Fruit fly (Drosophila melanogaster) whole organism, pupa: Measurements from ENCODE around the gene Gas41.

Experiments used
- CG10348 ChIP-seq: fragments of 200-800 bp; sonication (Bioruptor generic); IDR thresholded peaks from 2 replicates; pipeline ENCODE4 v1.3.6; 2022; ENCODE audit warnings: missing biosample characterization, missing genetic modification characterization
- CG13204 ChIP-seq: fragments of 200-800 bp; sonication (Bioruptor generic); optimal IDR thresholded peaks from 2 replicates; lab custom pipeline; 2018; ENCODE audit warnings: missing biosample characterization, mild to moderate bottlenecking, missing genetic modification characterization, moderate library complexity
- CG14655 ChIP-seq: fragments of 200-800 bp; sonication (Bioruptor generic); optimal IDR thresholded peaks from 3 replicates; lab custom pipeline; 2017; ENCODE audit warnings: mild to moderate bottlenecking, missing biosample characterization, missing genetic modification reagents, missing genetic modification characterization
- CG32121 ChIP-seq: fragments of 200-800 bp; sonication (Bioruptor generic); IDR thresholded peaks from 2 replicates; pipeline ENCODE4 v1.3.6; 2022; ENCODE audit warnings: missing biosample characterization, missing genetic modification characterization
- CG4496 ChIP-seq: fragments of 200-800 bp; sonication (Bioruptor generic); IDR thresholded peaks from 3 replicates; pipeline ENCODE4 v1.3.6; 2022; ENCODE audit warnings: missing biosample characterization, missing genetic modification characterization
- CG9948 ChIP-seq: fragments of 200-800 bp; sonication (Bioruptor generic); optimal IDR thresholded peaks from 2 replicates; lab custom pipeline; 2018; ENCODE audit warnings: missing biosample characterization, mild to moderate bottlenecking, missing genetic modification characterization, moderate library complexity
- D1 ChIP-seq: fragments of 200-800 bp; sonication (Bioruptor generic); optimal IDR thresholded peaks from 2 replicates; lab custom pipeline; 2018; ENCODE audit warnings: missing biosample characterization, mild to moderate bottlenecking, missing genetic modification characterization, moderate library complexity
- Snoo ChIP-seq: fragments of 200-800 bp; sonication (Bioruptor generic); optimal IDR thresholded peaks from 3 replicates; lab custom pipeline; 2017; ENCODE audit warnings: missing biosample characterization, mild to moderate bottlenecking, missing genetic modification characterization, inconsistent platforms
- rn ChIP-seq: fragments of 200-800 bp; sonication (Bioruptor generic); IDR thresholded peaks from 2 replicates; pipeline ENCODE4 v1.3.6; 2022; ENCODE audit warnings: missing biosample characterization, missing genetic modification characterization

DNA sequence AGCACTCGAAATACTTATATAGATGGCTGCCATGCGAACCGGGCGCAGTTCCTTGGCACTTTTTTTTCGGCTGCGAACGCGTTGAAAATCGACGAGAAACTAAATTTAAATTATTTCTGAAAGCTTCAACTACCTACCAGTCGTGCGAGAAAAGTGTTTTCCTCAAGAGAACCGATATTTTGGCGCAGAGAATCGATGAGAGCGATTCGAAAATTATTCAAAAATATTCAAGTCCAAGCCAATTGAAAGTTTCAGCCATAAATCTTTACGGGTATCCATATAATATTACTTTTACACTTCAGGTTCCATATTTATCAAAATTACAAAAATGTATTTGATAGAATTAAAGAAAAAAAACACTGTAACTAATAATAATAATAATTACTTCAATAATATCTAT lies 7.3 kb downstream of the Gas41 start, which contains the start of gene CG18304:
- TF ChIP-seq CG32121 (GFP tag; lab: Robert Waterston, UW) (no peak), CG10348 (GFP tag; lab: Robert Waterston, UW) (no peak), CG9948 (tag; lab: Kevin White, UChicago) (no peak), CG13204 (GFP tag; lab: Kevin White, UChicago) (no peak), D1 (tag; lab: Kevin White, UChicago) (no peak), CG4496 (GFP tag; lab: Robert Waterston, UW) (no peak), rn (GFP tag; lab: Robert Waterston, UW) (no peak), CG14655 (GFP tag; lab: Kevin White, UChicago) (no peak), Snoo (tag; lab: Kevin White, UChicago) (no peak)
